Worm (Caenorhabditis elegans): ENCODE measurements around the gene Y49F6B.12.

ce11 chrII:3512240-3512639 lies 40.0 kb upstream of the Y49F6B.12 start, which contains the start of gene Y49F6B.19:
- TF ChIP-seq mdl-1 (tag; optimal IDR thresholded peaks at IDR 0.05) (no peak), snpc-4 (tag; optimal IDR thresholded peaks at IDR 0.05) (no peak)

Data from whole organism, L1 larva.